Worm (Caenorhabditis elegans) whole organism, young adult: ENCODE results near the gene Y60A3A.25.

Experiments
- B0035.1 ChIP-seq: sonication (generic microtip); optimal IDR thresholded peaks from 2 replicates; lab custom pipeline; 2016; ENCODE audit warnings: missing genetic modification characterization, mild to moderate bottlenecking, missing compliant biosample characterization, missing genotype, missing genetic modification reagents
- repo-1 ChIP-seq: sonication (generic microtip); optimal IDR thresholded peaks from 2 replicates; lab custom pipeline; 2017; ENCODE audit warnings: mild to moderate bottlenecking, missing genetic modification characterization, missing compliant biosample characterization

DNA sequence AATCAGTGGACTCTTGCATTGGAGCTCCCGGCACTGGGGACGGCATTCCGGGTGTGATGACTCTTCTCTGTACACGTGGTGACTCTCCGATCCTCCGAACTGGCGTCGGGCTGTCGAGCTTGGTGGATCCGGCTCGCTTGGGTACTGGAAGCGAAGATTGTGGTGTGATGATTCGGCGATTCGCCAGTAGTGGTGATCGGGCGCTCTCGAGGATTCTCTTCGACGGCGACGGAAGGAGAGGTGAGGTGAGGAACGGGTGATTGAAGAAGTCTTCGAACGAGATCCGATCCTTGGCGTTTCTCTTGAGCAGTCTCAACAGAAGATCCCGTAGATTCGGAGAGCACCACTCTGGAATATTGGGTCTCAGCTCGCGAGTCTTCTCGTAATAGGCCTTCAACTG, 6.6 kb upstream of the Y60A3A.25 start:
- TF ChIP-seq B0035.1 (tag; lab: Kevin White, UChicago) (no peak), repo-1 (no peak)
